Fruit fly (Drosophila melanogaster) whole organism, wandering third instar larva: ENCODE measurements around the gene CG11986.

ENCODE experiments used
- CG32264 ChIP-seq: fragments of 200-800 bp; sonication (Bioruptor generic); optimal IDR thresholded peaks from 2 replicates; lab custom pipeline; 2016; ENCODE audit warnings: missing biosample characterization, missing genetic modification characterization
- CG9705 ChIP-seq: fragments of 200-800 bp; sonication (Bioruptor generic); optimal IDR thresholded peaks from 2 replicates; lab custom pipeline; 2018; ENCODE audit warnings: missing biosample characterization, mild to moderate bottlenecking, missing genetic modification characterization
- CrebA ChIP-seq: fragments of 200-800 bp; sonication (Bioruptor generic); optimal IDR thresholded peaks from 2 replicates; lab custom pipeline; 2016; ENCODE audit warnings: missing biosample characterization, mild to moderate bottlenecking, missing genetic modification characterization, borderline replicate concordance
- Dfd ChIP-seq: fragments of >200 bp; optimal IDR thresholded peaks from 2 replicates; lab custom pipeline; 2017; ENCODE audit warnings: missing biosample characterization, missing genetic modification characterization
- Dif ChIP-seq: fragments of 200-275, 200-300 bp; sonication (Bioruptor generic); optimal IDR thresholded peaks from 2 replicates; lab custom pipeline; 2018; ENCODE audit warnings: missing biosample characterization, missing genetic modification characterization; ENCODE audit not compliant: partially characterized antibody
- GATAd ChIP-seq: sonication (Bioruptor generic); optimal IDR thresholded peaks from 2 replicates; lab custom pipeline; 2016; ENCODE audit warnings: missing biosample characterization, missing genetic modification characterization
- Hnf4 ChIP-seq: fragments of 200-800 bp; sonication (Bioruptor generic); optimal IDR thresholded peaks from 2 replicates; lab custom pipeline; 2016; ENCODE audit warnings: missing biosample characterization, mild to moderate bottlenecking, missing genetic modification characterization
- Hr83 ChIP-seq: fragments of 200-300 bp; sonication (Bioruptor generic); optimal IDR thresholded peaks from 2 replicates; lab custom pipeline; 2016; ENCODE audit warnings: missing biosample characterization, mild to moderate bottlenecking, missing genetic modification characterization, moderate library complexity; ENCODE audit not compliant: poor library complexity, severe bottlenecking
- Jra ChIP-seq: sonication (Bioruptor generic); optimal IDR thresholded peaks from 2 replicates; lab custom pipeline; 2016; ENCODE audit warnings: missing biosample characterization, missing genetic modification characterization
- Mio ChIP-seq: sonication (Bioruptor generic); optimal IDR thresholded peaks from 2 replicates; lab custom pipeline; 2016; ENCODE audit warnings: missing biosample characterization, missing genetic modification characterization
- Myc ChIP-seq: fragments of >200 bp; optimal IDR thresholded peaks from 2 replicates; lab custom pipeline; 2017
- N ChIP-seq: fragments of >200 bp; optimal IDR thresholded peaks from 2 replicates; lab custom pipeline; 2018; ENCODE audit warnings: missing biosample characterization, missing external identifiers, missing genetic modification characterization
- OdsH ChIP-seq: fragments of 200-800 bp; sonication (Bioruptor generic); optimal IDR thresholded peaks from 2 replicates; lab custom pipeline; 2016; ENCODE audit warnings: missing biosample characterization, mild to moderate bottlenecking, missing genetic modification characterization
- Sp1 ChIP-seq: fragments of 200-800 bp; sonication (Bioruptor generic); optimal IDR thresholded peaks from 3 replicates; lab custom pipeline; 2019; ENCODE audit warnings: missing biosample characterization, mild to moderate bottlenecking, missing genetic modification characterization, moderate library complexity
- brk ChIP-seq: fragments of 200-800 bp; sonication (Bioruptor generic); optimal IDR thresholded peaks from 2 replicates; lab custom pipeline; 2016; ENCODE audit warnings: missing biosample characterization, mild to moderate bottlenecking, missing genetic modification characterization
- dl ChIP-seq, 2 experiments: fragments of 175-275, 200-275 bp in 1 of 2; fragments of 200-275 bp in 1 of 2; sonication (Bioruptor generic); optimal IDR thresholded peaks; lab custom pipeline; 2018; ENCODE audit warnings: mild to moderate bottlenecking in 2 of 2, missing biosample characterization in 2 of 2, missing genetic modification characterization in 2 of 2, moderate library complexity in 2 of 2; ENCODE audit not compliant: partially characterized antibody in 2 of 2, insufficient read depth in 1 of 2
- dmrt93B ChIP-seq: fragments of 200-800 bp; sonication (Bioruptor generic); optimal IDR thresholded peaks from 2 replicates; lab custom pipeline; 2018; ENCODE audit warnings: missing biosample characterization, mild to moderate bottlenecking, missing genetic modification characterization
- dsf ChIP-seq: sonication (Bioruptor generic); optimal IDR thresholded peaks from 2 replicates; lab custom pipeline; 2016; ENCODE audit warnings: missing biosample characterization, missing genetic modification characterization, borderline replicate concordance
- ey ChIP-seq: fragments of 200-800 bp; sonication (Bioruptor generic); optimal IDR thresholded peaks from 2 replicates; lab custom pipeline; 2016; ENCODE audit warnings: missing biosample characterization, missing genetic modification characterization
- fru ChIP-seq: fragments of 200-800 bp; sonication (Bioruptor generic); optimal IDR thresholded peaks from 3 replicates; lab custom pipeline; 2016; ENCODE audit warnings: missing biosample characterization, mild to moderate bottlenecking, missing genetic modification characterization
- h ChIP-seq: fragments of 200-800 bp; sonication (Bioruptor generic); optimal IDR thresholded peaks from 3 replicates; lab custom pipeline; 2016; ENCODE audit warnings: missing biosample characterization, mild to moderate bottlenecking, missing genetic modification characterization
- jim ChIP-seq: fragments of 175-275, 200-325 bp; sonication (Bioruptor generic); optimal IDR thresholded peaks from 2 replicates; lab custom pipeline; 2016; ENCODE audit warnings: missing biosample characterization, mild to moderate bottlenecking, missing genetic modification characterization
- rgr ChIP-seq: fragments of 200-800 bp; sonication (Bioruptor generic); optimal IDR thresholded peaks from 3 replicates; lab custom pipeline; 2016; ENCODE audit warnings: missing biosample characterization, mild to moderate bottlenecking, missing genetic modification characterization
- sv ChIP-seq: fragments of 200-800 bp; sonication (Bioruptor generic); optimal IDR thresholded peaks from 3 replicates; lab custom pipeline; 2016; ENCODE audit warnings: missing biosample characterization, missing genetic modification characterization
- tai ChIP-seq: sonication (Bioruptor generic); optimal IDR thresholded peaks from 2 replicates; lab custom pipeline; 2016; ENCODE audit warnings: missing biosample characterization, missing genetic modification characterization
- woc ChIP-seq: sonication (Bioruptor generic); optimal IDR thresholded peaks from 2 replicates; lab custom pipeline; 2016; ENCODE audit warnings: missing biosample characterization, mild to moderate bottlenecking, missing genetic modification characterization

Gene CG11986

dm6 chr3R:9047561-9048465, 32.6 kb downstream of the CG11986 start, which contains the start of gene Rel (continued):
- TF ChIP-seq woc (peak; percentile 54), CG9705 (GFP tag; lab: Kevin White, UChicago) (peak; percentile 48)

- TF ChIP-seq Myc (lab: Kevin White, UChicago): peak; percentile 6
- no peak for TF ChIP-seq sv
- TF ChIP-seq jim (GFP tag; lab: Kevin White, UChicago): no peak
- no peak for TF ChIP-seq Dfd (GFP tag; lab: Kevin White, UChicago)
- TF ChIP-seq woc: peak; percentile 14
Observed at dm6 chr3R:9048466-9049072, 33.3 kb downstream of the CG11986 start, which contains the start of gene Mst85C. Gene Mst85C (plus strand): TSS chr3R:9048645.

- no peak for TF ChIP-seq tai (GFP tag; lab: Kevin White, UChicago)
- peak; percentile 61 for TF ChIP-seq woc
- TF ChIP-seq CrebA (GFP tag; lab: Kevin White, UChicago): no peak
- no peak for TF ChIP-seq Hnf4 (GFP tag; lab: Kevin White, UChicago)
- TF ChIP-seq brk (GFP tag; lab: Kevin White, UChicago): peak; percentile 22
- peak; percentile 33 for TF ChIP-seq OdsH
- TF ChIP-seq Dfd (GFP tag; lab: Kevin White, UChicago): no peak
- no peak for TF ChIP-seq N
- TF ChIP-seq rgr: peak; percentile 5
- TF ChIP-seq dmrt93B: no peak
Observed at dm6 chr3R:9049091-9049981, 34.1 kb downstream of the CG11986 start.

dm6 chr3R:9050519-9051119, 35.4 kb downstream of the CG11986 start, which contains the start of gene Nmdmc:
Gene Nmdmc (minus strand): TSS chr3R:9050555.
- TF ChIP-seq Myc (lab: Kevin White, UChicago) (peak; percentile 69), rgr (no peak), GATAd (GFP tag; lab: Kevin White, UChicago) (no peak), CG32264 (GFP tag; lab: Kevin White, UChicago) (no peak)
- TF ChIP-seq, all 38 proteins: peak for 1

dm6 chr3R:9051937-9052680, 36.9 kb downstream of the CG11986 start, which contains the start of gene Kdm2:
Gene Kdm2 (plus strand): TSS chr3R:9052495.
- TF ChIP-seq rgr (peak; percentile 42), Jra (no peak), CrebA (GFP tag; lab: Kevin White, UChicago) (no peak), fru (GFP tag; lab: Kevin White, UChicago) (no peak), Mio (GFP tag; lab: Kevin White, UChicago) (no peak), Hnf4 (GFP tag; lab: Kevin White, UChicago) (peak; percentile 17), Dfd (GFP tag; lab: Kevin White, UChicago) (no peak), sv (no peak), ey (GFP tag; lab: Kevin White, UChicago) (no peak), dl (GFP tag; optimal IDR thresholded peaks at IDR 0.05; lab: Kevin White, UChicago; ENCODE audit: insufficient read depth in 1 of 2, partially characterized antibody in 2 of 2) (peak in 1 of 2 experiments; percentile 1), tai (GFP tag; lab: Kevin White, UChicago) (no peak), brk (GFP tag; lab: Kevin White, UChicago) (peak; percentile 14), jim (GFP tag; lab: Kevin White, UChicago) (no peak), h (no peak), woc (no peak), Sp1 (peak; percentile 38), dsf (GFP tag; lab: Kevin White, UChicago) (no peak), Hr83 (no peak), GATAd (GFP tag; lab: Kevin White, UChicago) (no peak), Dif (GFP tag; lab: Kevin White, UChicago) (peak; percentile 62)
